Worm (Caenorhabditis elegans) whole organism, L1 larva: Measurements from ENCODE around the gene F15B10.3.
A peak's percentile ranks its signal among the peaks of the same experiment; 100 is the strongest.

Experiments used
- C04F5.9 ChIP-seq: sonication (generic microtip); optimal IDR thresholded peaks from 2 replicates; lab custom pipeline; 2016; ENCODE audit warnings: missing genetic modification characterization, missing compliant biosample characterization
- C16A3.4 ChIP-seq: fragments of 150-350 bp; optimal IDR thresholded peaks from 2 replicates; lab custom pipeline; 2014; ENCODE audit warnings: missing biosample characterization, missing genetic modification characterization
- alr-1 ChIP-seq: fragments of 200-800 bp; sonication (Bioruptor generic); optimal IDR thresholded peaks from 2 replicates; lab custom pipeline; 2018; ENCODE audit warnings: borderline replicate concordance, mild to moderate bottlenecking, missing genetic modification characterization, missing compliant biosample characterization
- aly-2 ChIP-seq: fragments of 150-350 bp; optimal IDR thresholded peaks from 2 replicates; lab custom pipeline; 2014; ENCODE audit warnings: missing biosample characterization, missing genetic modification characterization
- ama-1 ChIP-seq: fragments of 150-350 bp; optimal IDR thresholded peaks from 2 replicates; lab custom pipeline; 2014
- blmp-1 ChIP-seq: fragments of 150-350 bp; optimal IDR thresholded peaks from 2 replicates; lab custom pipeline; 2014; ENCODE audit warnings: missing biosample characterization, missing genetic modification characterization
- ceh-90 ChIP-seq: sonication (generic microtip); optimal IDR thresholded peaks from 2 replicates; lab custom pipeline; 2016; ENCODE audit warnings: missing genetic modification characterization, missing compliant biosample characterization
- dsc-1 ChIP-seq: sonication (generic microtip); optimal IDR thresholded peaks from 2 replicates; lab custom pipeline; 2016; ENCODE audit warnings: mild to moderate bottlenecking, missing genetic modification characterization, missing compliant biosample characterization
- efl-1 ChIP-seq, 4 experiments: fragments of 150-350 bp; optimal IDR thresholded peaks in 3 of 4; peaks in 1 of 4; 1 replicate in 1 of 4; 2 replicates in 3 of 4; lab custom pipeline; 2014; ENCODE audit warnings: missing biosample characterization in 2 of 4, missing genetic modification characterization in 2 of 4, missing genetic modification reagents in 2 of 4
- egl-13 ChIP-seq: sonication (generic microtip); optimal IDR thresholded peaks from 2 replicates; lab custom pipeline; 2016; ENCODE audit warnings: missing genotype, missing genetic modification reagents, missing genetic modification characterization, missing compliant biosample characterization
- egl-27 ChIP-seq, 2 experiments: fragments of 150-350 bp in 1 of 2; sonication (generic microtip); optimal IDR thresholded peaks; 3 replicates each; lab custom pipeline; 2017 to 2018; ENCODE audit warnings: missing biosample characterization in 2 of 2, missing genetic modification characterization in 2 of 2, missing genetic modification reagents in 2 of 2
- fkh-4 ChIP-seq: sonication (generic microtip); optimal IDR thresholded peaks from 2 replicates; lab custom pipeline; 2016; ENCODE audit warnings: missing compliant biosample characterization, missing genetic modification characterization, borderline replicate concordance
- fos-1 ChIP-seq: fragments of 150-350 bp; optimal IDR thresholded peaks from 2 replicates; lab custom pipeline; 2014; ENCODE audit warnings: missing biosample characterization, missing genetic modification characterization
- grh-1 ChIP-seq: fragments of 200-800 bp; sonication (Bioruptor generic); IDR thresholded peaks from 2 replicates; pipeline ENCODE4 v1.3.6; 2022; ENCODE audit warnings: missing genetic modification reagents, missing genetic modification characterization, missing compliant biosample characterization
- irx-1 ChIP-seq: sonication (generic microtip); optimal IDR thresholded peaks from 2 replicates; lab custom pipeline; 2016; ENCODE audit warnings: missing genetic modification characterization, missing compliant biosample characterization
- lin-13 ChIP-seq: fragments of 150-350 bp; optimal IDR thresholded peaks from 2 replicates; lab custom pipeline; 2014; ENCODE audit warnings: missing biosample characterization, missing genetic modification reagents, missing genetic modification characterization
- lin-14 ChIP-seq: fragments of 200-800 bp; sonication (Bioruptor generic); optimal IDR thresholded peaks from 2 replicates; lab custom pipeline; 2018; ENCODE audit warnings: mild to moderate bottlenecking, missing genetic modification characterization, moderate library complexity, missing compliant biosample characterization
- lin-35 ChIP-seq, 2 experiments: fragments of 150-350 bp; optimal IDR thresholded peaks; 2 replicates each; lab custom pipeline; 2014; ENCODE audit warnings: missing biosample characterization in 2 of 2, missing genetic modification characterization in 2 of 2, missing genetic modification reagents in 2 of 2
- mef-2 ChIP-seq: fragments of 150-350 bp; optimal IDR thresholded peaks from 2 replicates; lab custom pipeline; 2014; ENCODE audit warnings: missing biosample characterization, missing genetic modification characterization
- mep-1 ChIP-seq: fragments of 150-350 bp; optimal IDR thresholded peaks from 2 replicates; lab custom pipeline; 2014; ENCODE audit warnings: missing biosample characterization, missing genetic modification characterization
- nhr-11 ChIP-seq: fragments of 150-350 bp; optimal IDR thresholded peaks from 2 replicates; lab custom pipeline; 2014; ENCODE audit warnings: missing biosample characterization, missing genetic modification characterization
- nhr-71 ChIP-seq: sonication (generic microtip); optimal IDR thresholded peaks from 2 replicates; lab custom pipeline; 2016; ENCODE audit warnings: mild to moderate bottlenecking, missing genetic modification characterization, moderate library complexity, missing compliant biosample characterization
- nhr-84 ChIP-seq: sonication (generic microtip); optimal IDR thresholded peaks from 2 replicates; lab custom pipeline; 2017; ENCODE audit warnings: missing biosample characterization, missing genetic modification characterization
- nhr-85 ChIP-seq: sonication (generic microtip); peaks from one replicate; lab custom pipeline; 2016; ENCODE audit warnings: missing genetic modification characterization, inconsistent platforms, missing compliant biosample characterization
- nhr-90 ChIP-seq: sonication (generic microtip); optimal IDR thresholded peaks from 2 replicates; lab custom pipeline; 2016; ENCODE audit warnings: mild to moderate bottlenecking, missing genetic modification characterization, missing compliant biosample characterization; ENCODE audit not compliant: poor library complexity
- pag-3 ChIP-seq: sonication (generic microtip); optimal IDR thresholded peaks from 2 replicates; lab custom pipeline; 2017; ENCODE audit warnings: missing genetic modification characterization, mild to moderate bottlenecking, missing compliant biosample characterization, antibody characterized with exemption, borderline replicate concordance; ENCODE audit not compliant: insufficient read depth
- pax-3 ChIP-seq: fragments of 200-800 bp; sonication (Bioruptor generic); optimal IDR thresholded peaks from 2 replicates; lab custom pipeline; 2018; ENCODE audit warnings: mild to moderate bottlenecking, missing genetic modification characterization, moderate library complexity, missing compliant biosample characterization
- rnt-1 ChIP-seq: sonication (generic microtip); optimal IDR thresholded peaks from 2 replicates; lab custom pipeline; 2016; ENCODE audit warnings: mild to moderate bottlenecking, missing genetic modification characterization, moderate library complexity, missing compliant biosample characterization
- swsn-7 ChIP-seq: sonication (generic microtip); optimal IDR thresholded peaks from 2 replicates; lab custom pipeline; 2016; ENCODE audit warnings: missing genetic modification characterization, missing compliant biosample characterization
- tbx-2 ChIP-seq: sonication (generic microtip); optimal IDR thresholded peaks from 2 replicates; lab custom pipeline; 2016; ENCODE audit warnings: missing genetic modification characterization, missing compliant biosample characterization
- unc-130 ChIP-seq: fragments of 150-350 bp; optimal IDR thresholded peaks from 2 replicates; lab custom pipeline; 2017; ENCODE audit warnings: missing biosample characterization, missing genetic modification characterization, inconsistent platforms
- unc-62 ChIP-seq: fragments of 150-350 bp; optimal IDR thresholded peaks from 2 replicates; lab custom pipeline; 2014; ENCODE audit warnings: missing biosample characterization, missing genetic modification reagents, missing genetic modification characterization
- unc-86 ChIP-seq: sonication (generic microtip); optimal IDR thresholded peaks from 2 replicates; lab custom pipeline; 2016; ENCODE audit warnings: missing genetic modification characterization, missing compliant biosample characterization
- unc-98 ChIP-seq: fragments of 200-800 bp; sonication (Bioruptor generic); IDR thresholded peaks from 2 replicates; pipeline ENCODE4 v1.3.6; 2022; ENCODE audit warnings: missing genetic modification characterization, missing compliant biosample characterization
- vab-15 ChIP-seq: sonication (generic microtip); optimal IDR thresholded peaks from 2 replicates; lab custom pipeline; 2017; ENCODE audit warnings: missing genotype, mild to moderate bottlenecking, missing genetic modification characterization, missing compliant biosample characterization
- zip-4 ChIP-seq: fragments of 200-800 bp; sonication (Bioruptor generic); optimal IDR thresholded peaks from 2 replicates; lab custom pipeline; 2018; ENCODE audit warnings: mild to moderate bottlenecking, missing genetic modification characterization, moderate library complexity, missing compliant biosample characterization
- ztf-11 ChIP-seq, 2 experiments: sonication (generic microtip); optimal IDR thresholded peaks; 2 replicates each; lab custom pipeline; 2016 to 2017; ENCODE audit warnings: missing genetic modification characterization in 2 of 2, missing biosample characterization in 1 of 2, missing compliant biosample characterization in 1 of 2

Gene F15B10.3

ce11 chrIV:6645867-6646655 lies 43.6 kb downstream of the F15B10.3 start, which contains the start of gene hil-7 (continued):
- TF ChIP-seq unc-98 (GFP tag; lab: Robert Waterston, UW), result 0 out of 2 replicates have a peak, but pooled peaks have one; percentile 35
- TF ChIP-seq nhr-71 (tag; lab: Kevin White, UChicago), result peak; percentile 91
- TF ChIP-seq ztf-11 (tag; optimal IDR thresholded peaks at IDR 0.05; lab: Kevin White, UChicago), result peak in 1 of 2 experiments; percentile 75
- TF ChIP-seq alr-1, result no peak
- TF ChIP-seq egl-13 (tag; lab: Kevin White, UChicago), result peak; percentile 44
- no peak for TF ChIP-seq egl-27 (tag; optimal IDR thresholded peaks at IDR 0.05; lab: Kevin White, UChicago)
- peak; percentile 88 for TF ChIP-seq tbx-2 (tag; lab: Kevin White, UChicago)
- peak; percentile 28 for TF ChIP-seq pax-3 (tag; lab: Kevin White, UChicago)
- TF ChIP-seq fkh-4 (tag; lab: Kevin White, UChicago), result no peak
- TF ChIP-seq ceh-90 (tag; lab: Kevin White, UChicago), result no peak
- peak; percentile 90 for TF ChIP-seq mep-1
- peak; percentile 77 for TF ChIP-seq lin-13
- peak; percentile 90 for TF ChIP-seq unc-86
- peak; percentile 40 for TF ChIP-seq vab-15
- TF ChIP-seq blmp-1 (tag; lab: Kevin White, UChicago), result peak; percentile 83
- TF ChIP-seq irx-1 (tag; lab: Kevin White, UChicago), result peak; percentile 50
- TF ChIP-seq swsn-7, result peak; percentile 76
- peak; percentile 45 for TF ChIP-seq nhr-11 (tag; lab: Kevin White, UChicago)
- TF ChIP-seq mef-2, result peak; percentile 52
- peak; percentile 68 to 73 for TF ChIP-seq lin-35 (GFP tag; optimal IDR thresholded peaks at IDR 0.05; lab: Kevin White, UChicago)
- no peak for TF ChIP-seq aly-2
- peak; percentile 35 for TF ChIP-seq dsc-1 (tag; lab: Kevin White, UChicago)
- TF ChIP-seq C04F5.9 (tag; lab: Kevin White, UChicago), result peak; percentile 2
- TF ChIP-seq zip-4, result no peak
- TF ChIP-seq unc-130 (tag; lab: Kevin White, UChicago), result no peak
- TF ChIP-seq nhr-84 (tag; lab: Kevin White, UChicago), result no peak

- TF ChIP-seq fos-1 (no peak), blmp-1 (tag; lab: Kevin White, UChicago) (peak; percentile 3)
Observed at ce11 chrIV:6646905-6647304, 44.4 kb downstream of the F15B10.3 start.

ce11 chrIV:6648625-6649024 lies 46.1 kb downstream of the F15B10.3 start:
- TF ChIP-seq nhr-90 (tag; lab: Kevin White, UChicago) (no peak), fos-1 (no peak), grh-1 (GFP tag; lab: Robert Waterston, UW) (no peak), pag-3 (tag; lab: Kevin White, UChicago) (no peak), blmp-1 (tag; lab: Kevin White, UChicago) (no peak), tbx-2 (tag; lab: Kevin White, UChicago) (peak; percentile 14), rnt-1 (tag; lab: Kevin White, UChicago) (peak; percentile 15), efl-1 (optimal IDR thresholded peaks at IDR 0.05; lab: Kevin White, UChicago) (no peak), efl-1 (GFP tag; optimal IDR thresholded peaks at IDR 0.05 in 1 of 2; lab: Kevin White, UChicago) (peak in 1 of 2 experiments; percentile 54), lin-14 (GFP tag; lab: Kevin White, UChicago) (peak; percentile 73), mep-1 (no peak), nhr-85 (tag; lab: Kevin White, UChicago) (no peak), unc-62 (GFP tag; lab: Kevin White, UChicago) (no peak), ztf-11 (tag; optimal IDR thresholded peaks at IDR 0.05; lab: Kevin White, UChicago) (peak in 1 of 2 experiments; percentile 43), ama-1 (lab: Kevin White, UChicago) (no peak), lin-35 (GFP tag; optimal IDR thresholded peaks at IDR 0.05; lab: Kevin White, UChicago) (no peak), C16A3.4 (tag; lab: Kevin White, UChicago) (no peak)
